Worm (Caenorhabditis elegans): ENCODE measurements around the gene srw-1.

srw-1 gene

DNA sequence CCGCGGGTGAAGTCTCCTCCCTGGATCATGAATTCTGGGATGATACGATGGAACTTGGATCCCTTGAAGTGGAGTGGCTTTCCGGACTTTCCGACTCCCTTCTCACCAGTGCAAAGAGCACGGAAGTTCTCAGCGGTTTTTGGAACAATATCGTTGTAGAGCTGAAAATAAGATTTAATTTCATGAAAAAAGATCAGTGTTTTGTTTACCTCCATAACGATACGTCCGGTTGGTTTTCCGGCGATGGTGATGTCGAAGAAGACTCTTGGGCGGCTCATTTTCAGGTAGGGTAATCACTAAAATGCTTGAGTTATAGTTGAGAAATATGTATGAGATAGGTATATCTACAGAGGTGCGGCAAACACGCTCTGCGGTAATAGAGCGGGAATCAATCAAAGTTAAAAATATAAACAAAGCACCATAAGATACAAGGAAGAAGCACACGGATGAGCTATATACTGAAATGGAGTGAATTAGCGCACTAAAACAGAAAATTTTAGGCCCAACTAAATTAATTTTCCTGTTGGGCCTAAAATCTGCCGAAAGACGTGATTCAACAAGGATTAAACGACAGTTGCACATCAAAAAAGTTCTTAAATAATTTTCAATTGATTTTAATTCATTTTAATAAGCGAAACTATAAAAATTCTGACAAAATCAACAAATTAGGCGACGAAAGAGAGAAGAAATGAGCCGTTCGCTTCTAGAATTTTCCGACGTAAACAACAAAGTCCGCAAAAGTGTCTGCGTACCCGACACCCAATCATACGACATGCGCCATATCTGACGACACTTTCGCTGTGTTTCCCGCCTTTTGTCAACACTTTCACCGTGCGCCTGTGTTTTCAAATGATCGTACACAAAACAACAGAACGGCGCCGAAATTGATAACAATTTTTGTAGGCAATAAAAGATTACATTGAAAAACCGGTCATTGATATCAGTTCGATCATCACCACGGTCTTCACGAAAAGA is 10.7 kb upstream of the srw-1 start, which contains the start of the genes cyn-7 and bath-36 (continued):
- no peak for TF ChIP-seq eor-1 (tag; optimal IDR thresholded peaks at IDR 0.05)
- TF ChIP-seq elt-2 (tag; optimal IDR thresholded peaks at IDR 0.05) = peak; percentile 92
- TF ChIP-seq nfya-1 (tag; optimal IDR thresholded peaks at IDR 0.05; ENCODE audit: insufficient read depth) = peak; percentile 74
- TF ChIP-seq unc-39 (tag; optimal IDR thresholded peaks at IDR 0.05) = no peak
- TF ChIP-seq hmg-11 (tag; optimal IDR thresholded peaks at IDR 0.05) = peak; percentile 68
- TF ChIP-seq skn-1 (tag; optimal IDR thresholded peaks at IDR 0.05) = no peak
- no peak for TF ChIP-seq ceh-9 (tag; optimal IDR thresholded peaks at IDR 0.05)
- TF ChIP-seq ceh-28 (tag; optimal IDR thresholded peaks at IDR 0.05) = peak; percentile 47
- no peak for TF ChIP-seq nhr-76 (tag; optimal IDR thresholded peaks at IDR 0.05)
- TF ChIP-seq lsy-12 (tag; optimal IDR thresholded peaks at IDR 0.05) = peak; percentile 69
- peak; percentile 86 for TF ChIP-seq jun-1 (tag; optimal IDR thresholded peaks at IDR 0.05)
- no peak for TF ChIP-seq ztf-4 (tag; optimal IDR thresholded peaks at IDR 0.05)
- no peak for TF ChIP-seq aly-2 (tag; optimal IDR thresholded peaks at IDR 0.05)
- no peak for TF ChIP-seq elt-3 (tag; optimal IDR thresholded peaks at IDR 0.05)
- TF ChIP-seq mdl-1 (tag; optimal IDR thresholded peaks at IDR 0.05) = no peak
- no peak for TF ChIP-seq daf-12 (tag; optimal IDR thresholded peaks at IDR 0.05)
- TF ChIP-seq pqm-1 (tag; optimal IDR thresholded peaks at IDR 0.05) = peak; percentile 73
- TF ChIP-seq nhr-77 (tag; optimal IDR thresholded peaks at IDR 0.05) = peak; percentile 0

DNA sequence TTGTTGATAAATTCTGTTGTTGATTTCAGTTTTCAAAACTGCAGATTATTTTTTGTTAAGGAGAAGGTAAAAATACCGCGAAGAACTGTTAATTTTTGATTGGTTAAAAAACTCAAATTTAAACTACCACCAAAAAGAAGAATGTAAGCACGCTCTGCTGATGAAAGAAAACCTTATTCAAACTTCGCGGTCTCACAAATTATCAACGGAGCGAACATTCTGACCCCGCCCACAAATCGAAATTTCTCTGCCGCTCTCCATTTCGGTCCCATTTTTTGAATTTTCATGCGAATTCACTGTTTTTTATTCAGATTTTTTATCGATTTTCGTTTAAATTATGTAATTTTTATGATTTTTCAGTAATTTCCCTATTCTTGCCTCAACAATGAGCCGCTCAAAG is 8.5 kb upstream of the srw-1 start, which contains the start of gene cyn-3:
Gene cyn-3, plus strand, starts transcription at position 361 of the 400 bp plus-strand sequence.
- TF ChIP-seq ceh-9 (tag; optimal IDR thresholded peaks at IDR 0.05) (no peak), unc-62 (GFP tag; optimal IDR thresholded peaks at IDR 0.05) (no peak), nhr-67 (tag; optimal IDR thresholded peaks at IDR 0.05) (no peak), pha-4 (tag; optimal IDR thresholded peaks at IDR 0.05) (peak; percentile 98), ceh-16 (tag; optimal IDR thresholded peaks at IDR 0.05) (no peak), unc-39 (tag; optimal IDR thresholded peaks at IDR 0.05) (no peak), elt-3 (tag; optimal IDR thresholded peaks at IDR 0.05) (no peak), nhr-28 (tag; optimal IDR thresholded peaks at IDR 0.05) (no peak), pqm-1 (tag; optimal IDR thresholded peaks at IDR 0.05) (peak; percentile 58), tbx-2 (tag; optimal IDR thresholded peaks at IDR 0.05) (peak; percentile 23), daf-12 (tag; optimal IDR thresholded peaks at IDR 0.05) (no peak), hmg-11 (tag; optimal IDR thresholded peaks at IDR 0.05) (peak; percentile 65), ceh-28 (tag; optimal IDR thresholded peaks at IDR 0.05) (peak; percentile 79), egl-27 (tag; optimal IDR thresholded peaks at IDR 0.05) (peak; percentile 38), nfya-1 (tag; optimal IDR thresholded peaks at IDR 0.05; ENCODE audit: insufficient read depth) (peak; percentile 93), mml-1 (tag; optimal IDR thresholded peaks at IDR 0.05) (no peak), eor-1 (tag; optimal IDR thresholded peaks at IDR 0.05) (no peak), ztf-4 (tag; optimal IDR thresholded peaks at IDR 0.05) (no peak), elt-2 (tag; optimal IDR thresholded peaks at IDR 0.05) (peak; percentile 55), ZK546.5 (tag; optimal IDR thresholded peaks at IDR 0.05) (no peak), ceh-82 (tag; optimal IDR thresholded peaks at IDR 0.05) (no peak), nhr-237 (tag; optimal IDR thresholded peaks at IDR 0.05) (no peak), R02D3.7 (tag; optimal IDR thresholded peaks at IDR 0.05) (peak; percentile 77), sea-2 (GFP tag; optimal IDR thresholded peaks at IDR 0.05) (no peak), lsy-12 (tag; optimal IDR thresholded peaks at IDR 0.05) (peak; percentile 63), egl-5 (tag; optimal IDR thresholded peaks at IDR 0.05) (peak; percentile 70), lin-39 (tag; optimal IDR thresholded peaks at IDR 0.05) (peak; percentile 71), nhr-23 (tag; optimal IDR thresholded peaks at IDR 0.05) (peak; percentile 97), nhr-77 (tag; optimal IDR thresholded peaks at IDR 0.05) (no peak), nhr-76 (tag; optimal IDR thresholded peaks at IDR 0.05) (no peak), fkh-2 (tag; optimal IDR thresholded peaks at IDR 0.05) (no peak), nhr-12 (tag; optimal IDR thresholded peaks at IDR 0.05) (no peak), snpc-4 (tag; optimal IDR thresholded peaks at IDR 0.05) (peak; percentile 86), nhr-43 (tag; optimal IDR thresholded peaks at IDR 0.05; ENCODE audit: poor library complexity, severe bottlenecking) (peak; percentile 80), jun-1 (tag; optimal IDR thresholded peaks at IDR 0.05) (peak; percentile 73), elt-1 (tag; optimal IDR thresholded peaks at IDR 0.05) (peak; percentile 58), aly-2 (tag; optimal IDR thresholded peaks at IDR 0.05) (no peak), nhr-11 (tag; optimal IDR thresholded peaks at IDR 0.05) (no peak), skn-1 (tag; optimal IDR thresholded peaks at IDR 0.05) (peak; percentile 91), mdl-1 (tag; optimal IDR thresholded peaks at IDR 0.05) (no peak), zag-1 (tag; optimal IDR thresholded peaks at IDR 0.05) (no peak), fos-1 (tag; optimal IDR thresholded peaks at IDR 0.05) (no peak), lin-15B (tag; optimal IDR thresholded peaks at IDR 0.05) (peak; percentile 98), nhr-25 (tag; optimal IDR thresholded peaks at IDR 0.05) (peak; percentile 86), fkh-10 (GFP tag; optimal IDR thresholded peaks at IDR 0.05) (peak; percentile 35), ztf-11 (tag; optimal IDR thresholded peaks at IDR 0.05) (no peak), ama-1 (optimal IDR thresholded peaks at IDR 0.05) (peak; percentile 69)

Data from whole organism, L3 larva.